Worm (Caenorhabditis elegans) whole organism, L4/young adult: ENCODE measurements around the gene ugt-21.

Experiments
- W03F9.2 ChIP-seq: fragments of 150-350 bp; optimal IDR thresholded peaks from 2 replicates; lab custom pipeline; 2014; ENCODE audit warnings: missing biosample characterization, missing genetic modification characterization
- dao-5 ChIP-seq: sonication (generic microtip); optimal IDR thresholded peaks from 2 replicates; lab custom pipeline; 2016; ENCODE audit warnings: missing genotype, missing genetic modification characterization, moderate library complexity, missing compliant biosample characterization
- him-1 ChIP-seq: sonication (generic microtip); optimal IDR thresholded peaks from 2 replicates; lab custom pipeline; 2016; ENCODE audit warnings: missing genotype, missing genetic modification reagents, missing genetic modification characterization, missing compliant biosample characterization

Gene ugt-21

ce11 chrIV:9490320-9490719, 9.8 kb upstream of the ugt-21 start, which contains the start of gene sru-6:
Gene sru-6 (plus strand): TSS chrIV:9490620.
- TF ChIP-seq W03F9.2 (tag; lab: Kevin White, UChicago) (no peak), dao-5 (tag; lab: Kevin White, UChicago) (no peak), him-1 (tag; lab: Kevin White, UChicago) (no peak)

- TF ChIP-seq W03F9.2 (tag; lab: Kevin White, UChicago), result no peak
- TF ChIP-seq him-1 (tag; lab: Kevin White, UChicago), result no peak
Observed at ce11 chrIV:9496306-9496705, 3.8 kb upstream of the ugt-21 start, which contains the start of gene sru-3. Gene sru-3 (plus strand): TSS chrIV:9496606.

ce11 chrIV:9498088-9498487, 2.0 kb upstream of the ugt-21 start, which contains the start of gene sru-4:
Gene sru-4 (plus strand): TSS chrIV:9498388.
- TF ChIP-seq dao-5 (tag; lab: Kevin White, UChicago) (no peak), him-1 (tag; lab: Kevin White, UChicago) (no peak), W03F9.2 (tag; lab: Kevin White, UChicago) (no peak)

ce11 chrIV:9499636-9500035, 475 bp upstream of the ugt-21 start:
- no peak for TF ChIP-seq dao-5 (tag; lab: Kevin White, UChicago)
- no peak for TF ChIP-seq W03F9.2 (tag; lab: Kevin White, UChicago)
- TF ChIP-seq him-1 (tag; lab: Kevin White, UChicago), result no peak

- TF ChIP-seq dao-5 (tag; lab: Kevin White, UChicago) (no peak), W03F9.2 (tag; lab: Kevin White, UChicago) (no peak), him-1 (tag; lab: Kevin White, UChicago) (no peak)
Observed at ce11 chrIV:9506251-9506650, 6.1 kb downstream of the ugt-21 start, which contains the start of gene ttr-9. Gene ttr-9 (minus strand): TSS chrIV:9506351.

- no peak for TF ChIP-seq dao-5 (tag; lab: Kevin White, UChicago)
- no peak for TF ChIP-seq him-1 (tag; lab: Kevin White, UChicago)
- TF ChIP-seq W03F9.2 (tag; lab: Kevin White, UChicago), result no peak
Observed at ce11 chrIV:9508612-9509011, 8.5 kb downstream of the ugt-21 start, which contains the start of gene ethe-1. Gene ethe-1 (minus strand): TSS chrIV:9508761.

ce11 chrIV:9510439-9510838, 10.3 kb downstream of the ugt-21 start, which contains the start of gene C33A12.4:
Gene C33A12.4 (minus strand): TSS chrIV:9510569.
- no peak for TF ChIP-seq dao-5 (tag; lab: Kevin White, UChicago)

- TF ChIP-seq dao-5 (tag; lab: Kevin White, UChicago) (no peak), W03F9.2 (tag; lab: Kevin White, UChicago) (peak; percentile 67), him-1 (tag; lab: Kevin White, UChicago) (peak; percentile 57)
Observed at ce11 chrIV:9511221-9511638, 11.1 kb downstream of the ugt-21 start.

- TF ChIP-seq W03F9.2 (tag; lab: Kevin White, UChicago) (no peak), dao-5 (tag; lab: Kevin White, UChicago) (no peak), him-1 (tag; lab: Kevin White, UChicago) (no peak)
Observed at ce11 chrIV:9511640-9512039, 11.5 kb downstream of the ugt-21 start.

- TF ChIP-seq dao-5 (tag; lab: Kevin White, UChicago) (no peak), him-1 (tag; lab: Kevin White, UChicago) (no peak), W03F9.2 (tag; lab: Kevin White, UChicago) (no peak)
Observed at ce11 chrIV:9512836-9513235, 12.7 kb downstream of the ugt-21 start, which contains the start of gene C33A12.3. Gene C33A12.3 (minus strand): TSS chrIV:9513002.

- TF ChIP-seq W03F9.2 (tag; lab: Kevin White, UChicago) (peak; percentile 28), him-1 (tag; lab: Kevin White, UChicago) (no peak), dao-5 (tag; lab: Kevin White, UChicago) (no peak)
Observed at ce11 chrIV:9513360-9513777, 13.3 kb downstream of the ugt-21 start.

ce11 chrIV:9514132-9514531, 14.0 kb downstream of the ugt-21 start:
- TF ChIP-seq W03F9.2 (tag; lab: Kevin White, UChicago), result no peak
- TF ChIP-seq him-1 (tag; lab: Kevin White, UChicago), result no peak
- TF ChIP-seq dao-5 (tag; lab: Kevin White, UChicago), result no peak

ce11 chrIV:9516831-9517230, 16.7 kb downstream of the ugt-21 start, which contains the start of gene C33A12.19:
Gene C33A12.19 (plus strand): TSS chrIV:9516999.
- TF ChIP-seq dao-5 (tag; lab: Kevin White, UChicago) (no peak), W03F9.2 (tag; lab: Kevin White, UChicago) (no peak), him-1 (tag; lab: Kevin White, UChicago) (no peak)

ce11 chrIV:9518608-9519007, 18.5 kb downstream of the ugt-21 start, which contains the start of gene nlp-35:
Gene nlp-35 (minus strand): TSS chrIV:9518926.
- no peak for TF ChIP-seq dao-5 (tag; lab: Kevin White, UChicago)
- TF ChIP-seq him-1 (tag; lab: Kevin White, UChicago), result no peak
- TF ChIP-seq W03F9.2 (tag; lab: Kevin White, UChicago), result no peak
